Fruit fly (Drosophila melanogaster) whole organism, prepupa: ENCODE measurements around the gene CG34354.

Source experiments
- Blimp-1 ChIP-seq: fragments of 200-800 bp; sonication (Bioruptor generic); optimal IDR thresholded peaks from 3 replicates; lab custom pipeline; 2017; ENCODE audit warnings: missing biosample characterization, missing genetic modification characterization, mild to moderate bottlenecking, moderate library complexity, missing genetic modification reagents
- CG10631 ChIP-seq: fragments of 200-800 bp; sonication (Bioruptor generic); optimal IDR thresholded peaks from 2 replicates; lab custom pipeline; 2016; ENCODE audit warnings: missing biosample characterization, missing genetic modification characterization
- CG11762 ChIP-seq: fragments of 200-800 bp; sonication (Bioruptor generic); optimal IDR thresholded peaks from 3 replicates; lab custom pipeline; 2016; ENCODE audit warnings: missing biosample characterization, missing genetic modification characterization; ENCODE audit not compliant: insufficient read depth
- CG11902 ChIP-seq: fragments of 200-800 bp; sonication (Bioruptor generic); optimal IDR thresholded peaks from 3 replicates; lab custom pipeline; 2016; ENCODE audit warnings: missing biosample characterization, missing genetic modification characterization
- CG1621 ChIP-seq: fragments of 200-800 bp; sonication (Bioruptor generic); optimal IDR thresholded peaks from 3 replicates; lab custom pipeline; 2018; ENCODE audit warnings: missing biosample characterization, mild to moderate bottlenecking, missing genetic modification characterization
- CG16779 ChIP-seq: fragments of 200-800 bp; sonication (Bioruptor generic); optimal IDR thresholded peaks from 3 replicates; lab custom pipeline; 2017; ENCODE audit warnings: missing biosample characterization, mild to moderate bottlenecking, missing genetic modification characterization
- CG31627 ChIP-seq: fragments of 200-800 bp; sonication (Bioruptor generic); optimal IDR thresholded peaks from 3 replicates; lab custom pipeline; 2016; ENCODE audit warnings: missing biosample characterization, missing genetic modification characterization
- CG32006 ChIP-seq: fragments of 200-800 bp; sonication (Bioruptor generic); optimal IDR thresholded peaks from 3 replicates; lab custom pipeline; 2017; ENCODE audit warnings: missing biosample characterization, mild to moderate bottlenecking, missing genetic modification characterization
- CG34406 ChIP-seq: fragments of 200-800 bp; sonication (Bioruptor generic); optimal IDR thresholded peaks from 3 replicates; lab custom pipeline; 2016; ENCODE audit warnings: missing biosample characterization, missing genetic modification characterization
- CG3919 ChIP-seq: fragments of 200-800 bp; sonication (Bioruptor generic); optimal IDR thresholded peaks from 3 replicates; lab custom pipeline; 2016; ENCODE audit warnings: missing biosample characterization, missing genetic modification characterization
- CG6163 ChIP-seq: fragments of 200-800 bp; sonication (Bioruptor generic); IDR thresholded peaks from 3 replicates; pipeline ENCODE4 v1.3.6; 2022; ENCODE audit warnings: missing biosample characterization, missing genetic modification characterization
- CG6276 ChIP-seq: fragments of 200-800 bp; sonication (Bioruptor generic); optimal IDR thresholded peaks from 2 replicates; lab custom pipeline; 2017; ENCODE audit warnings: missing biosample characterization, mild to moderate bottlenecking, missing genetic modification characterization
- CG8319 ChIP-seq: fragments of 200-800 bp; sonication (Bioruptor generic); optimal IDR thresholded peaks from 3 replicates; lab custom pipeline; 2016; ENCODE audit warnings: missing biosample characterization, missing genetic modification characterization
- Eip75B ChIP-seq: fragments of 200-800 bp; sonication (Bioruptor generic); optimal IDR thresholded peaks from 3 replicates; lab custom pipeline; 2016; ENCODE audit warnings: missing biosample characterization, missing genetic modification characterization
- Eip78C ChIP-seq: fragments of 200-800 bp; sonication (Bioruptor generic); peaks from one replicate; lab custom pipeline; 2016; ENCODE audit warnings: missing biosample characterization, missing genetic modification characterization
- Eip93F ChIP-seq: fragments of 200-800 bp; sonication (Bioruptor generic); optimal IDR thresholded peaks from 2 replicates; lab custom pipeline; 2016; ENCODE audit warnings: missing biosample characterization, mild to moderate bottlenecking, missing genetic modification characterization
- Ets21C ChIP-seq: fragments of 200-800 bp; sonication (Bioruptor generic); optimal IDR thresholded peaks from 3 replicates; lab custom pipeline; 2016; ENCODE audit warnings: missing biosample characterization, missing genetic modification characterization
- Ets96B ChIP-seq: fragments of 200-800 bp; optimal IDR thresholded peaks from 2 replicates; lab custom pipeline; 2019; ENCODE audit warnings: missing biosample characterization, mild to moderate bottlenecking, missing genetic modification characterization, moderate library complexity
- Hr39 ChIP-seq: fragments of 200-800 bp; sonication (Bioruptor generic); optimal IDR thresholded peaks from 2 replicates; lab custom pipeline; 2016; ENCODE audit warnings: missing biosample characterization, missing genetic modification characterization
- Hr4 ChIP-seq: fragments of 200-800 bp; sonication (Bioruptor generic); optimal IDR thresholded peaks from 3 replicates; lab custom pipeline; 2016; ENCODE audit warnings: missing biosample characterization, missing genetic modification characterization
- Lpt ChIP-seq: fragments of 200-800 bp; sonication (Bioruptor generic); optimal IDR thresholded peaks from 3 replicates; lab custom pipeline; 2016; ENCODE audit warnings: missing biosample characterization, missing genetic modification characterization
- Met ChIP-seq: fragments of 200-800 bp; sonication (Bioruptor generic); optimal IDR thresholded peaks from 3 replicates; lab custom pipeline; 2016; ENCODE audit warnings: missing biosample characterization, missing genetic modification characterization
- Sox102F ChIP-seq: fragments of 200-800 bp; sonication (Bioruptor generic); optimal IDR thresholded peaks from 2 replicates; lab custom pipeline; 2016; ENCODE audit warnings: missing biosample characterization, mild to moderate bottlenecking, missing genetic modification characterization
- acj6 ChIP-seq: fragments of 200-800 bp; sonication (Bioruptor generic); optimal IDR thresholded peaks from 3 replicates; lab custom pipeline; 2016; ENCODE audit warnings: missing biosample characterization, missing genetic modification characterization
- cyc ChIP-seq: fragments of 200-800 bp; sonication (Bioruptor generic); optimal IDR thresholded peaks from 3 replicates; lab custom pipeline; 2016; ENCODE audit warnings: missing biosample characterization, missing genetic modification characterization
- dac ChIP-seq: fragments of 200-800 bp; sonication (Bioruptor generic); optimal IDR thresholded peaks from 2 replicates; lab custom pipeline; 2017; ENCODE audit warnings: missing biosample characterization, mild to moderate bottlenecking, missing genetic modification characterization
- fd59A ChIP-seq: fragments of 200-800 bp; sonication (Bioruptor generic); optimal IDR thresholded peaks from 2 replicates; lab custom pipeline; 2017; ENCODE audit warnings: missing biosample characterization, mild to moderate bottlenecking, missing genetic modification characterization, missing genetic modification reagents
- net ChIP-seq: fragments of 200-800 bp; sonication (Bioruptor generic); optimal IDR thresholded peaks from 3 replicates; lab custom pipeline; 2016; ENCODE audit warnings: missing biosample characterization, missing genetic modification characterization
- pdm3 ChIP-seq: fragments of 200-800 bp; sonication (Bioruptor generic); optimal IDR thresholded peaks from 3 replicates; lab custom pipeline; 2016; ENCODE audit warnings: missing biosample characterization, missing genetic modification characterization
- salr ChIP-seq, 2 experiments: fragments of 200-800 bp; sonication (Bioruptor generic); optimal IDR thresholded peaks; 3 replicates each; lab custom pipeline; 2016 to 2018; ENCODE audit warnings: missing biosample characterization in 2 of 2, missing genetic modification characterization in 2 of 2, mild to moderate bottlenecking in 1 of 2
- spab ChIP-seq: fragments of 200-800 bp; sonication (Bioruptor generic); optimal IDR thresholded peaks from 2 replicates; lab custom pipeline; 2017; ENCODE audit warnings: missing biosample characterization, mild to moderate bottlenecking, missing genetic modification characterization, missing genetic modification reagents
- svp ChIP-seq: fragments of 200-800 bp; sonication (Bioruptor generic); peaks from one replicate; lab custom pipeline; 2016; ENCODE audit warnings: missing biosample characterization, missing genetic modification characterization

CG34354 gene

dm6 chr3R:28236158-28236557 lies 89.5 kb downstream of the CG34354 start (continued):
- no peak for TF ChIP-seq salr (GFP tag; optimal IDR thresholded peaks at IDR 0.05; lab: Kevin White, UChicago)
- peak; percentile 28 for TF ChIP-seq Met (GFP tag; lab: Kevin White, UChicago)
- no peak for TF ChIP-seq Blimp-1 (GFP tag; lab: Kevin White, UChicago)
- peak; percentile 32 for TF ChIP-seq CG34406
- no peak for TF ChIP-seq net (GFP tag; lab: Kevin White, UChicago)
- peak; percentile 2 for TF ChIP-seq pdm3 (GFP tag; lab: Kevin White, UChicago)
- peak; percentile 3 for TF ChIP-seq Sox102F

dm6 chr3R:28237797-28238196 lies 91.1 kb downstream of the CG34354 start:
- no peak for TF ChIP-seq Lpt (GFP tag; lab: Kevin White, UChicago)
- no peak for TF ChIP-seq svp (GFP tag; lab: Kevin White, UChicago)
- no peak for TF ChIP-seq cyc (GFP tag; lab: Kevin White, UChicago)
- TF ChIP-seq, all 60 proteins: peak for 0

- no peak for TF ChIP-seq CG8319 (GFP tag; lab: Kevin White, UChicago)
- TF ChIP-seq Eip78C (GFP tag; lab: Kevin White, UChicago): no peak
- TF ChIP-seq spab (GFP tag; lab: Kevin White, UChicago): no peak
- no peak for TF ChIP-seq cyc (GFP tag; lab: Kevin White, UChicago)
- no peak for TF ChIP-seq dac (GFP tag; lab: Kevin White, UChicago)
- no peak for TF ChIP-seq CG32006
- no peak for TF ChIP-seq CG6276 (GFP tag; lab: Kevin White, UChicago)
- no peak for TF ChIP-seq Eip93F
- no peak for TF ChIP-seq net (GFP tag; lab: Kevin White, UChicago)
- no peak for TF ChIP-seq CG10631 (GFP tag; lab: Kevin White, UChicago)
- TF ChIP-seq CG31627 (GFP tag; lab: Kevin White, UChicago): no peak
- no peak for TF ChIP-seq acj6 (GFP tag; lab: Kevin White, UChicago)
- no peak for TF ChIP-seq CG6163 (GFP tag; lab: Robert Waterston, UW)
- TF ChIP-seq CG3919 (GFP tag; lab: Kevin White, UChicago): no peak
- no peak for TF ChIP-seq fd59A (GFP tag; lab: Kevin White, UChicago)
- no peak for TF ChIP-seq CG34406
- no peak for TF ChIP-seq Eip75B (GFP tag; lab: Kevin White, UChicago)
- TF ChIP-seq CG1621 (tag; lab: Kevin White, UChicago): no peak
These were observed 116.8 kb downstream of the CG34354 start, which contains the start of gene CG43125 for dm6 chr3R:28263522-28263921. Gene CG43125 (minus strand): TSS chr3R:28263622.

- TF ChIP-seq svp (GFP tag; lab: Kevin White, UChicago) (peak; percentile 59), CG31627 (GFP tag; lab: Kevin White, UChicago) (no peak), Eip78C (GFP tag; lab: Kevin White, UChicago) (no peak), Ets96B (no peak)
- TF ChIP-seq, all 60 proteins: peak for 1
These were observed 118.0 kb downstream of the CG34354 start, which contains the start of gene CG43124 for dm6 chr3R:28264673-28265072. Gene CG43124 (minus strand): TSS chr3R:28264773.

dm6 chr3R:28282280-28282679 lies 135.6 kb downstream of the CG34354 start, which contains the start of gene CG34436:
Gene CG34436 (plus strand): TSS chr3R:28282580.
- TF ChIP-seq Ets21C (GFP tag; lab: Kevin White, UChicago) (no peak), svp (GFP tag; lab: Kevin White, UChicago) (peak; percentile 75), CG16779 (tag; lab: Kevin White, UChicago) (no peak), CG11902 (no peak), Hr4 (GFP tag; lab: Kevin White, UChicago) (no peak), fd59A (GFP tag; lab: Kevin White, UChicago) (no peak), Hr39 (GFP tag; lab: Kevin White, UChicago) (no peak), CG11762 (GFP tag; lab: Kevin White, UChicago) (no peak)
